Worm (Caenorhabditis elegans) whole organism, L2 larva: Measurements from ENCODE around the gene T26A8.3.
A peak's percentile ranks its signal among the peaks of the same experiment; 100 is the strongest.

Source experiments
- C34F6.9 ChIP-seq: fragments of 150-350 bp; optimal IDR thresholded peaks from 2 replicates; lab custom pipeline; 2014; ENCODE audit warnings: missing biosample characterization, missing genetic modification characterization
- F13H6.1 ChIP-seq: sonication (generic microtip); optimal IDR thresholded peaks from 2 replicates; lab custom pipeline; 2016; ENCODE audit warnings: missing genetic modification characterization, missing compliant biosample characterization
- R02D3.7 ChIP-seq: fragments of 150-350 bp; optimal IDR thresholded peaks from 2 replicates; lab custom pipeline; 2014; ENCODE audit warnings: missing biosample characterization, missing genetic modification characterization
- Y55F3AM.14 ChIP-seq: fragments of 200-800 bp; sonication (Bioruptor generic); optimal IDR thresholded peaks from 2 replicates; lab custom pipeline; 2018; ENCODE audit warnings: mild to moderate bottlenecking, missing genetic modification characterization, missing compliant biosample characterization
- alr-1 ChIP-seq: fragments of 150-350 bp; optimal IDR thresholded peaks from 2 replicates; lab custom pipeline; 2014; ENCODE audit warnings: missing biosample characterization, missing genetic modification characterization
- ama-1 ChIP-seq: fragments of 150-350 bp; optimal IDR thresholded peaks from 2 replicates; lab custom pipeline; 2018; ENCODE audit warnings: inconsistent platforms
- blmp-1 ChIP-seq: sonication (generic microtip); optimal IDR thresholded peaks from 2 replicates; lab custom pipeline; 2017; ENCODE audit warnings: missing genetic modification characterization, mild to moderate bottlenecking, missing compliant biosample characterization, antibody characterized with exemption, moderate library complexity; ENCODE audit not compliant: insufficient read depth
- ceh-16 ChIP-seq: fragments of 150-350 bp; optimal IDR thresholded peaks from 2 replicates; lab custom pipeline; 2014; ENCODE audit warnings: missing biosample characterization, missing genetic modification characterization
- crh-2 ChIP-seq: sonication (generic microtip); optimal IDR thresholded peaks from 2 replicates; lab custom pipeline; 2017; ENCODE audit warnings: missing biosample characterization, missing genetic modification characterization
- egl-27 ChIP-seq: sonication (generic microtip); optimal IDR thresholded peaks from 3 replicates; lab custom pipeline; 2017; ENCODE audit warnings: missing biosample characterization, missing genetic modification reagents, missing genetic modification characterization
- elt-1 ChIP-seq: fragments of 150-350 bp; optimal IDR thresholded peaks from 2 replicates; lab custom pipeline; 2014; ENCODE audit warnings: missing biosample characterization, missing genetic modification characterization
- elt-3 ChIP-seq: sonication (generic microtip); optimal IDR thresholded peaks from 2 replicates; lab custom pipeline; 2017; ENCODE audit warnings: missing biosample characterization, missing genetic modification characterization
- fos-1 ChIP-seq: fragments of 150-350 bp; optimal IDR thresholded peaks from 2 replicates; lab custom pipeline; 2014; ENCODE audit warnings: missing biosample characterization, missing genetic modification characterization
- gmeb-1 ChIP-seq: fragments of 150-350 bp; optimal IDR thresholded peaks from 2 replicates; lab custom pipeline; 2014; ENCODE audit warnings: missing biosample characterization, missing genetic modification characterization
- lin-11 ChIP-seq: fragments of 150-350 bp; sonication (generic microtip); optimal IDR thresholded peaks from 2 replicates; lab custom pipeline; 2014; ENCODE audit warnings: missing biosample characterization, missing genetic modification characterization, inconsistent platforms, mixed read lengths
- lin-13 ChIP-seq: fragments of 150-350 bp; optimal IDR thresholded peaks from 2 replicates; lab custom pipeline; 2014; ENCODE audit warnings: missing biosample characterization, missing genetic modification reagents, missing genetic modification characterization
- lin-39 ChIP-seq: fragments of 150-350 bp; optimal IDR thresholded peaks from 2 replicates; lab custom pipeline; 2014; ENCODE audit warnings: missing biosample characterization, missing genetic modification reagents, missing genetic modification characterization
- lsy-2 ChIP-seq, 2 experiments: fragments of 150-350 bp in 1 of 2; sonication (generic microtip) in 1 of 2; optimal IDR thresholded peaks; 2 replicates each; lab custom pipeline; 2014 to 2017; ENCODE audit warnings: missing biosample characterization in 2 of 2, missing genetic modification characterization in 2 of 2
- mab-5 ChIP-seq: fragments of 150-350 bp; optimal IDR thresholded peaks from 2 replicates; lab custom pipeline; 2014; ENCODE audit warnings: missing biosample characterization, missing genetic modification characterization
- mdl-1 ChIP-seq, 2 experiments: fragments of 150-350 bp in 1 of 2; sonication (generic microtip) in 1 of 2; optimal IDR thresholded peaks; 2 replicates each; lab custom pipeline; 2017; ENCODE audit warnings: missing biosample characterization in 2 of 2, missing genetic modification characterization in 2 of 2
- nhr-10 ChIP-seq: sonication (generic microtip); optimal IDR thresholded peaks from 2 replicates; lab custom pipeline; 2017; ENCODE audit warnings: missing biosample characterization, missing genetic modification characterization
- nhr-11 ChIP-seq: fragments of 150-350 bp; optimal IDR thresholded peaks from 2 replicates; lab custom pipeline; 2014; ENCODE audit warnings: missing biosample characterization, missing genetic modification characterization
- nhr-129 ChIP-seq: fragments of 150-350 bp; optimal IDR thresholded peaks from 2 replicates; lab custom pipeline; 2014; ENCODE audit warnings: missing biosample characterization, missing genetic modification characterization
- nhr-21 ChIP-seq: fragments of 150-350 bp; optimal IDR thresholded peaks from 2 replicates; lab custom pipeline; 2014; ENCODE audit warnings: missing biosample characterization, missing genetic modification characterization
- nhr-23 ChIP-seq: fragments of 150-350 bp; optimal IDR thresholded peaks from 2 replicates; lab custom pipeline; 2014; ENCODE audit warnings: missing biosample characterization, missing genetic modification reagents, missing genetic modification characterization
- nhr-237 ChIP-seq: fragments of 150-350 bp; optimal IDR thresholded peaks from 2 replicates; lab custom pipeline; 2014; ENCODE audit warnings: missing biosample characterization, missing genetic modification characterization
- nhr-25 ChIP-seq: fragments of 150-350 bp; sonication (generic microtip); optimal IDR thresholded peaks from 3 replicates; lab custom pipeline; 2014; ENCODE audit warnings: missing biosample characterization, missing genetic modification characterization
- nhr-6 ChIP-seq: fragments of 150-350 bp; optimal IDR thresholded peaks from 2 replicates; lab custom pipeline; 2014; ENCODE audit warnings: missing biosample characterization, missing genetic modification characterization
- sem-4 ChIP-seq: fragments of 150-350 bp; optimal IDR thresholded peaks from 2 replicates; lab custom pipeline; 2014; ENCODE audit warnings: missing biosample characterization, missing genetic modification reagents, missing genetic modification characterization
- sma-3 ChIP-seq: sonication (generic microtip); optimal IDR thresholded peaks from 2 replicates; lab custom pipeline; 2016; ENCODE audit warnings: missing genetic modification reagents, missing genetic modification characterization, missing compliant biosample characterization
- sma-9 ChIP-seq, 2 experiments: fragments of 150-350 bp in 1 of 2; sonication (generic microtip) in 1 of 2; optimal IDR thresholded peaks; 2 replicates each; lab custom pipeline; 2014 to 2016; ENCODE audit warnings: missing genetic modification characterization in 2 of 2, mild to moderate bottlenecking in 1 of 2, missing biosample characterization in 1 of 2, missing compliant biosample characterization in 1 of 2, missing genetic modification reagents in 1 of 2, moderate library complexity in 1 of 2
- snpc-4 ChIP-seq: fragments of 150-350 bp; optimal IDR thresholded peaks from 2 replicates; lab custom pipeline; 2014; ENCODE audit warnings: missing biosample characterization, missing genetic modification characterization
- unc-55 ChIP-seq: fragments of 150-350 bp; sonication (generic microtip); optimal IDR thresholded peaks from 3 replicates; lab custom pipeline; 2014; ENCODE audit warnings: missing biosample characterization, missing genetic modification reagents, missing genetic modification characterization
- unc-62 ChIP-seq: fragments of 150-350 bp; optimal IDR thresholded peaks from 2 replicates; lab custom pipeline; 2014; ENCODE audit warnings: missing biosample characterization, missing genetic modification reagents, missing genetic modification characterization
- zag-1 ChIP-seq: fragments of 150-350 bp; optimal IDR thresholded peaks from 2 replicates; lab custom pipeline; 2014; ENCODE audit warnings: missing biosample characterization, missing genetic modification characterization
- ztf-1 ChIP-seq: fragments of 200-800 bp; sonication (Bioruptor generic); conservative IDR thresholded peaks from 2 replicates; pipeline ENCODE4 v1.3.6; 2022; ENCODE audit warnings: missing genetic modification characterization, missing compliant biosample characterization
- ztf-4 ChIP-seq: fragments of 150-350 bp; optimal IDR thresholded peaks from 2 replicates; lab custom pipeline; 2014; ENCODE audit warnings: missing biosample characterization, missing genetic modification characterization

T26A8.3 gene

ce11 chrIV:8375381-8375780, 51.1 kb downstream of the T26A8.3 start:
- TF ChIP-seq ztf-1 (GFP tag; lab: Robert Waterston, UW) = no peak
- TF ChIP-seq nhr-25 (tag; lab: Kevin White, UChicago) = no peak
- TF ChIP-seq nhr-6 (tag; lab: Kevin White, UChicago) = peak; percentile 74
- peak; percentile 32 for TF ChIP-seq mab-5 (tag; lab: Kevin White, UChicago)
- TF ChIP-seq ama-1 (lab: Kevin White, UChicago) = no peak
- TF ChIP-seq unc-62 (GFP tag; lab: Kevin White, UChicago) = no peak
- no peak for TF ChIP-seq nhr-23 (tag; lab: Kevin White, UChicago)
- TF ChIP-seq zag-1 (tag; lab: Kevin White, UChicago) = peak; percentile 43
- TF ChIP-seq lsy-2 (tag; optimal IDR thresholded peaks at IDR 0.05; lab: Kevin White, UChicago) = peak; percentile 54 to 82
- peak; percentile 81 for TF ChIP-seq sma-3 (GFP tag; lab: Kevin White, UChicago)
- peak; percentile 15 for TF ChIP-seq R02D3.7
- TF ChIP-seq egl-27 (tag; lab: Kevin White, UChicago) = peak; percentile 59
- no peak for TF ChIP-seq elt-3
- no peak for TF ChIP-seq nhr-10 (tag; lab: Kevin White, UChicago)
- TF ChIP-seq alr-1 = no peak
- no peak for TF ChIP-seq elt-1 (tag; lab: Kevin White, UChicago)
- TF ChIP-seq lin-13 (GFP tag; lab: Kevin White, UChicago) = peak; percentile 82
- TF ChIP-seq blmp-1 (tag; lab: Kevin White, UChicago) = no peak
- TF ChIP-seq sem-4 = peak; percentile 21
- TF ChIP-seq lin-11 (tag; lab: Kevin White, UChicago) = peak; percentile 44
- peak; percentile 66 for TF ChIP-seq nhr-21 (tag; lab: Kevin White, UChicago)
- peak; percentile 85 for TF ChIP-seq crh-2 (tag; lab: Kevin White, UChicago)
- TF ChIP-seq C34F6.9 (tag; lab: Kevin White, UChicago) = peak; percentile 84
- peak; percentile 96 for TF ChIP-seq nhr-129
- TF ChIP-seq nhr-11 (tag; lab: Kevin White, UChicago) = no peak
- peak; percentile 74 for TF ChIP-seq ztf-4 (tag; lab: Kevin White, UChicago)
- no peak for TF ChIP-seq lin-39 (tag; lab: Kevin White, UChicago)
- TF ChIP-seq F13H6.1 (tag; lab: Kevin White, UChicago) = peak; percentile 74
- no peak for TF ChIP-seq nhr-237 (tag; lab: Kevin White, UChicago)
- peak; percentile 68 for TF ChIP-seq Y55F3AM.14 (GFP tag; lab: Kevin White, UChicago)
- no peak for TF ChIP-seq unc-55 (GFP tag; lab: Kevin White, UChicago)
- TF ChIP-seq mdl-1 (tag; optimal IDR thresholded peaks at IDR 0.05; lab: Kevin White, UChicago) = no peak
- peak; percentile 72 for TF ChIP-seq fos-1 (tag; lab: Kevin White, UChicago)
- TF ChIP-seq snpc-4 = peak; percentile 71
- TF ChIP-seq gmeb-1 (tag; lab: Kevin White, UChicago) = peak; percentile 71
- peak; percentile 89 for TF ChIP-seq sma-9 (GFP tag; optimal IDR thresholded peaks at IDR 0.05; lab: Kevin White, UChicago)
- TF ChIP-seq sma-9 (tag; optimal IDR thresholded peaks at IDR 0.05; lab: Kevin White, UChicago) = no peak
- peak; percentile 9 for TF ChIP-seq ceh-16
